Fruit fly (Drosophila melanogaster) whole organism, embryonic: Measurements from ENCODE around the gene CG11726.

ENCODE experiments used
- Asciz ChIP-seq: fragments of 200-800 bp; sonication (Bioruptor generic); optimal IDR thresholded peaks from 2 replicates; lab custom pipeline; 2017; ENCODE audit warnings: missing biosample characterization, mild to moderate bottlenecking, missing genetic modification characterization, missing genetic modification reagents
- Atf-2 ChIP-seq: fragments of 200-800 bp; sonication (Bioruptor generic); optimal IDR thresholded peaks from 2 replicates; lab custom pipeline; 2016; ENCODE audit warnings: missing biosample characterization, missing genetic modification characterization
- Bgb ChIP-seq: fragments of 200-800 bp; sonication (Bioruptor generic); IDR thresholded peaks from 2 replicates; pipeline ENCODE4 v1.3.6; 2022; ENCODE audit warnings: missing biosample characterization, missing genetic modification characterization; ENCODE audit not compliant: partially characterized antibody
- CG10959 ChIP-seq: fragments of 200-800 bp; sonication (Bioruptor generic); IDR thresholded peaks from 2 replicates; pipeline ENCODE4 v1.3.6; 2022; ENCODE audit warnings: missing biosample characterization, missing genetic modification characterization
- CG13287 ChIP-seq: fragments of 200-800 bp; sonication (Bioruptor generic); IDR thresholded peaks from 2 replicates; pipeline ENCODE4 v1.3.6; 2022; ENCODE audit warnings: missing biosample characterization, missing genetic modification characterization; ENCODE audit not compliant: partially characterized antibody
- CG1647 ChIP-seq: fragments of 200-800 bp; sonication (Bioruptor generic); optimal IDR thresholded peaks from 3 replicates; lab custom pipeline; 2016; ENCODE audit warnings: missing biosample characterization, missing genetic modification characterization
- CG17186 ChIP-seq: fragments of 200-800 bp; sonication (Bioruptor generic); optimal IDR thresholded peaks from 3 replicates; lab custom pipeline; 2017; ENCODE audit warnings: missing biosample characterization, missing genetic modification reagents, missing genetic modification characterization
- CG17612 ChIP-seq: fragments of 200-800 bp; sonication (Bioruptor generic); IDR thresholded peaks from 2 replicates; pipeline ENCODE4 v1.3.6; 2022; ENCODE audit warnings: missing biosample characterization, missing genetic modification characterization
- CG18262 ChIP-seq: fragments of 200-800 bp; optimal IDR thresholded peaks from 3 replicates; lab custom pipeline; 2019; ENCODE audit warnings: missing biosample characterization, mild to moderate bottlenecking, missing genetic modification characterization, moderate library complexity
- CG1832 ChIP-seq: fragments of 200-800 bp; sonication (Bioruptor generic); optimal IDR thresholded peaks from 2 replicates; lab custom pipeline; 2017; ENCODE audit warnings: missing biosample characterization, mild to moderate bottlenecking, missing genetic modification characterization, inconsistent platforms
- CG2199 ChIP-seq: fragments of 200-800 bp; sonication (Bioruptor generic); IDR thresholded peaks from 3 replicates; pipeline ENCODE4 v1.3.6; 2022; ENCODE audit warnings: missing biosample characterization, missing genetic modification characterization
- CG2712 ChIP-seq: fragments of 200-800 bp; optimal IDR thresholded peaks from 3 replicates; lab custom pipeline; 2019; ENCODE audit warnings: missing biosample characterization, mild to moderate bottlenecking, missing genetic modification characterization, moderate library complexity
- CG2889 ChIP-seq: fragments of 200-800 bp; sonication (Bioruptor generic); IDR thresholded peaks from 3 replicates; pipeline ENCODE4 v1.3.6; 2022; ENCODE audit warnings: missing biosample characterization, missing genetic modification characterization
- CG3281 ChIP-seq: fragments of 200-800 bp; sonication (Bioruptor generic); optimal IDR thresholded peaks from 3 replicates; lab custom pipeline; 2017; ENCODE audit warnings: missing biosample characterization, mild to moderate bottlenecking, missing genetic modification characterization
- CG6254 ChIP-seq: fragments of 200-800 bp; sonication (Bioruptor generic); optimal IDR thresholded peaks from 3 replicates; lab custom pipeline; 2017; ENCODE audit warnings: mild to moderate bottlenecking, missing biosample characterization, missing genetic modification reagents, missing genetic modification characterization
- CG6813 ChIP-seq: fragments of 200-800 bp; sonication (Bioruptor generic); optimal IDR thresholded peaks from 2 replicates; lab custom pipeline; 2017; ENCODE audit warnings: missing biosample characterization, missing genetic modification characterization, mild to moderate bottlenecking, moderate library complexity, missing genetic modification reagents
- CG9797 ChIP-seq: fragments of 200-800 bp; sonication (Bioruptor generic); optimal IDR thresholded peaks from 3 replicates; lab custom pipeline; 2018; ENCODE audit warnings: missing biosample characterization, mild to moderate bottlenecking, missing genetic modification characterization
- CG9817 ChIP-seq: fragments of 200-800 bp; sonication (Bioruptor generic); optimal IDR thresholded peaks from 2 replicates; lab custom pipeline; 2018; ENCODE audit warnings: missing biosample characterization, mild to moderate bottlenecking, missing genetic modification characterization, moderate library complexity
- Camta ChIP-seq: fragments of 200-800 bp; sonication (Bioruptor generic); optimal IDR thresholded peaks from 2 replicates; lab custom pipeline; 2016; ENCODE audit warnings: missing biosample characterization, missing genetic modification characterization
- D ChIP-seq, 2 experiments: fragments of 200-800 bp in 1 of 2; fragments of >200 bp in 1 of 2; sonication (Bioruptor generic) in 1 of 2; optimal IDR thresholded peaks; 2 replicates in 1 of 2; 3 replicates in 1 of 2; lab custom pipeline; 2017; ENCODE audit warnings: mild to moderate bottlenecking in 1 of 2, missing biosample characterization in 1 of 2, missing genetic modification characterization in 1 of 2, missing genetic modification reagents in 1 of 2
- Deaf1 ChIP-seq: fragments of 200-800 bp; optimal IDR thresholded peaks from 3 replicates; lab custom pipeline; 2019; ENCODE audit warnings: missing biosample characterization, mild to moderate bottlenecking, missing genetic modification characterization, moderate library complexity
- Dfd ChIP-seq, 2 experiments: fragments of >200 bp; optimal IDR thresholded peaks; 2 replicates each; lab custom pipeline; 2017; ENCODE audit warnings: missing biosample characterization in 2 of 2, missing genetic modification characterization in 2 of 2
- Dip3 ChIP-seq: fragments of 200-800 bp; sonication (Bioruptor generic); optimal IDR thresholded peaks from 3 replicates; lab custom pipeline; 2016; ENCODE audit warnings: missing biosample characterization, missing genetic modification characterization
- Ets65A ChIP-seq: fragments of 200-800 bp; sonication (Bioruptor generic); peaks from one replicate; lab custom pipeline; 2016; ENCODE audit warnings: missing biosample characterization, missing genetic modification characterization
- Gsc ChIP-seq: fragments of 200-800 bp; sonication (Bioruptor generic); IDR thresholded peaks from 2 replicates; pipeline ENCODE4 v1.3.6; 2022; ENCODE audit warnings: missing biosample characterization, missing genetic modification characterization
- Lim3 ChIP-seq: fragments of 200-800 bp; sonication (Bioruptor generic); IDR thresholded peaks from 2 replicates; pipeline ENCODE4 v1.3.6; 2022; ENCODE audit warnings: missing biosample characterization, missing genetic modification characterization
- MBD-R2 ChIP-seq: fragments of 200-800 bp; sonication (Bioruptor generic); IDR thresholded peaks from 2 replicates; pipeline ENCODE4 v1.3.6; 2022; ENCODE audit warnings: missing biosample characterization, missing genetic modification characterization
- MTF-1 ChIP-seq: fragments of 200-800 bp; sonication (Bioruptor generic); optimal IDR thresholded peaks from 2 replicates; lab custom pipeline; 2018; ENCODE audit warnings: missing biosample characterization, mild to moderate bottlenecking, missing genetic modification characterization, borderline replicate concordance
- Oaz ChIP-seq: fragments of 200-800 bp; sonication (Bioruptor generic); IDR thresholded peaks from 2 replicates; pipeline ENCODE4 v1.3.6; 2022; ENCODE audit warnings: missing biosample characterization, missing genetic modification characterization
- Ptx1 ChIP-seq: fragments of 200-800 bp; sonication (Bioruptor generic); IDR thresholded peaks from 2 replicates; pipeline ENCODE4 v1.3.6; 2022; ENCODE audit warnings: missing biosample characterization, missing genetic modification characterization
- Scr ChIP-seq: fragments of 200-800 bp; sonication (Bioruptor generic); IDR thresholded peaks from 2 replicates; pipeline ENCODE4 v1.3.6; 2022; ENCODE audit warnings: missing biosample characterization, missing genetic modification characterization; ENCODE audit not compliant: partially characterized antibody
- Sox102F ChIP-seq: fragments of 200-800 bp; sonication (Bioruptor generic); optimal IDR thresholded peaks from 2 replicates; lab custom pipeline; 2018; ENCODE audit warnings: missing biosample characterization, mild to moderate bottlenecking, missing genetic modification characterization, moderate library complexity
- ab ChIP-seq: fragments of 200-800 bp; sonication (Bioruptor generic); optimal IDR thresholded peaks from 2 replicates; lab custom pipeline; 2016; ENCODE audit warnings: missing biosample characterization, missing genetic modification characterization
- bigmax ChIP-seq: fragments of 200-800 bp; sonication (Bioruptor generic); optimal IDR thresholded peaks from 2 replicates; lab custom pipeline; 2018; ENCODE audit warnings: missing biosample characterization, mild to moderate bottlenecking, missing genetic modification characterization
- chif ChIP-seq, 2 experiments: fragments of 200-800 bp; sonication (Bioruptor generic); optimal IDR thresholded peaks; 3 replicates each; lab custom pipeline; 2016; ENCODE audit warnings: missing biosample characterization in 2 of 2, missing genetic modification characterization in 2 of 2
- ems ChIP-seq: fragments of 200-800 bp; sonication (Bioruptor generic); optimal IDR thresholded peaks from 3 replicates; lab custom pipeline; 2016; ENCODE audit warnings: missing biosample characterization, missing genetic modification characterization
- fd3F ChIP-seq: fragments of 200-800 bp; sonication (Bioruptor generic); optimal IDR thresholded peaks from 2 replicates; lab custom pipeline; 2018; ENCODE audit warnings: missing biosample characterization, mild to moderate bottlenecking, missing genetic modification characterization, moderate library complexity
- ham ChIP-seq: fragments of 200-800 bp; sonication (Bioruptor generic); IDR thresholded peaks from 2 replicates; pipeline ENCODE4 v1.3.6; 2022; ENCODE audit warnings: missing biosample characterization, missing genetic modification characterization
- luna ChIP-seq: fragments of 200-800 bp; sonication (Bioruptor generic); optimal IDR thresholded peaks from 2 replicates; lab custom pipeline; 2016; ENCODE audit warnings: missing biosample characterization, missing genetic modification characterization
- mam ChIP-seq: fragments of 200-800 bp; sonication (Bioruptor generic); optimal IDR thresholded peaks from 3 replicates; lab custom pipeline; 2016; ENCODE audit warnings: missing biosample characterization, missing genetic modification characterization
- mirr ChIP-seq: fragments of 200-800 bp; sonication (Bioruptor generic); optimal IDR thresholded peaks from 3 replicates; lab custom pipeline; 2018; ENCODE audit warnings: missing biosample characterization, mild to moderate bottlenecking, missing genetic modification characterization
- p53 ChIP-seq: fragments of 200-800 bp; sonication (Bioruptor generic); optimal IDR thresholded peaks from 2 replicates; lab custom pipeline; 2016; ENCODE audit warnings: missing biosample characterization, missing genetic modification characterization
- peb ChIP-seq: fragments of 200-800 bp; sonication (Bioruptor generic); IDR thresholded peaks from 2 replicates; pipeline ENCODE4 v1.3.6; 2022; ENCODE audit warnings: missing biosample characterization, missing genetic modification characterization
- row ChIP-seq: fragments of 200-800 bp; sonication (Bioruptor generic); IDR thresholded peaks from 3 replicates; pipeline ENCODE4 v1.3.6; 2022; ENCODE audit warnings: missing biosample characterization, missing genetic modification characterization
- salm ChIP-seq: fragments of 200-800 bp; sonication (Bioruptor generic); optimal IDR thresholded peaks from 2 replicates; lab custom pipeline; 2018; ENCODE audit warnings: missing biosample characterization, mild to moderate bottlenecking, missing genetic modification characterization
- slou ChIP-seq: fragments of 200-800 bp; sonication (Bioruptor generic); optimal IDR thresholded peaks from 3 replicates; lab custom pipeline; 2016; ENCODE audit warnings: missing biosample characterization, missing genetic modification characterization
- twi ChIP-seq: fragments of 200-800 bp; optimal IDR thresholded peaks from 2 replicates; lab custom pipeline; 2019; ENCODE audit warnings: missing biosample characterization, mild to moderate bottlenecking, missing genetic modification characterization, moderate library complexity
- unc-4 ChIP-seq: fragments of 200-800 bp; sonication (Bioruptor generic); IDR thresholded peaks from 2 replicates; pipeline ENCODE4 v1.3.6; 2022; ENCODE audit warnings: missing biosample characterization, missing genetic modification characterization; ENCODE audit not compliant: partially characterized antibody
- wor ChIP-seq: fragments of 200-800 bp; sonication (Bioruptor generic); IDR thresholded peaks from 2 replicates; pipeline ENCODE4 v1.3.6; 2022; ENCODE audit warnings: missing biosample characterization, missing genetic modification characterization

Gene CG11726

dm6 chr3L:11408282-11409047 is 14.0 kb downstream of the CG11726 start (continued):
- TF ChIP-seq chif (GFP tag; optimal IDR thresholded peaks at IDR 0.05; lab: Kevin White, UChicago) (peak; percentile 28 to 44), slou (GFP tag; lab: Kevin White, UChicago) (peak; percentile 15), CG1832 (GFP tag; lab: Kevin White, UChicago) (no peak), peb (peak; percentile 11; the same call in 1 of the 2 replicates), luna (GFP tag; lab: Kevin White, UChicago) (no peak), CG2712 (peak; percentile 56), Sox102F (GFP tag; lab: Kevin White, UChicago) (peak; percentile 38), CG17612 (GFP tag; lab: Robert Waterston, UW) (no peak), CG18262 (tag; lab: Kevin White, UChicago) (peak; percentile 56), ab (GFP tag; lab: Kevin White, UChicago) (no peak), CG2199 (GFP tag; lab: Robert Waterston, UW) (no peak), CG9817 (tag; lab: Kevin White, UChicago) (no peak), Camta (GFP tag; lab: Kevin White, UChicago) (peak; percentile 33), p53 (GFP tag; lab: Kevin White, UChicago) (no peak), Dip3 (GFP tag; lab: Kevin White, UChicago) (no peak), Lim3 (GFP tag; lab: Robert Waterston, UW) (no peak), bigmax (GFP tag; lab: Kevin White, UChicago) (no peak), CG9797 (GFP tag; lab: Kevin White, UChicago) (no peak), mirr (no peak), MTF-1 (GFP tag; lab: Kevin White, UChicago) (no peak), twi (tag; lab: Kevin White, UChicago) (no peak), CG10959 (GFP tag; lab: Robert Waterston, UW) (no peak), row (GFP tag; lab: Robert Waterston, UW) (peak; percentile 23; the same call in 1 of the 3 replicates), D (optimal IDR thresholded peaks at IDR 0.05; lab: Kevin White, UChicago) (no peak), D (GFP tag; optimal IDR thresholded peaks at IDR 0.05; lab: Kevin White, UChicago) (peak; percentile 33), Scr (GFP tag; lab: Robert Waterston, UW) (no peak), CG3281 (GFP tag; lab: Kevin White, UChicago) (peak; percentile 5), Asciz (GFP tag; lab: Kevin White, UChicago) (peak; percentile 41), ems (GFP tag; lab: Kevin White, UChicago) (no peak), mam (peak; percentile 43), ham (GFP tag; lab: Robert Waterston, UW) (no peak), CG17186 (GFP tag; lab: Kevin White, UChicago) (no peak), fd3F (GFP tag; lab: Kevin White, UChicago) (no peak), CG6254 (GFP tag; lab: Kevin White, UChicago) (no peak), Dfd (GFP tag; optimal IDR thresholded peaks at IDR 0.05; lab: Kevin White, UChicago) (no peak), Ets65A (no peak), Oaz (GFP tag; lab: Robert Waterston, UW) (no peak), Bgb (no peak), wor (GFP tag; lab: Robert Waterston, UW) (no peak), salm (tag; lab: Kevin White, UChicago) (no peak), Deaf1 (tag; lab: Kevin White, UChicago) (no peak), CG6813 (GFP tag; lab: Kevin White, UChicago) (no peak), unc-4 (GFP tag; lab: Robert Waterston, UW) (no peak), CG2889 (GFP tag; lab: Robert Waterston, UW) (no peak), Gsc (no peak), Atf-2 (peak; percentile 1), MBD-R2 (GFP tag; lab: Robert Waterston, UW) (no peak), Ptx1 (GFP tag; lab: Robert Waterston, UW) (peak; percentile 23; the same call in 1 of the 2 replicates), CG1647 (no peak), CG13287 (no peak)
